Worm (Caenorhabditis elegans): ENCODE data around the gene B0507.1.

The B0507.1 gene

DNA sequence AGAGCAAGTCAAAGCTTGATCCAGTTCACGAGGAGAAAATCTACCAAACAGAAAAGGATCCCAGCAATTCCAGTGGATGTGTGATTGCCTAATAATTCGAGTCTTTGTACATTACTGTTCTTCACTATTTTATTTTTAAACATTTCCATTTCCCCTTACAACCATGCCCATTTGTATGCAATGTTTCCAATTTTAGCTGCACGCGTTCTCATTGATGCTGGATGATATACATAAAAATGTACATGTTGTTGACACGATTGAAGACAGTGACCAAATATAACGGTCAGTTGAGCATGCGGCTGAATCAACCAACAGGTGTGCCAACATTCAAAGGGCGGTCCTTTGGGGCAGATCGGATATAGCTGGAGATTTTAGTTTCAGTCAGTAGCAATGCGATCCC, at the start of gene B0507.1:
B0507.1 (plus strand) TSS at position 301 of the 400 bp plus-strand sequence.
- TF ChIP-seq spr-3 (GFP tag; optimal IDR thresholded peaks at IDR 0.05): no peak
- no peak for TF ChIP-seq unc-62 (GFP tag; optimal IDR thresholded peaks at IDR 0.05 in 1 of 2)
- no peak for TF ChIP-seq unc-62 (tag; optimal IDR thresholded peaks at IDR 0.05)
- TF ChIP-seq aly-2 (tag; optimal IDR thresholded peaks at IDR 0.05): no peak
- no peak for TF ChIP-seq mxl-3 (GFP tag; optimal IDR thresholded peaks at IDR 0.05)
- no peak for TF ChIP-seq nhr-28 (tag; optimal IDR thresholded peaks at IDR 0.05)
- TF ChIP-seq nhr-77 (tag; optimal IDR thresholded peaks at IDR 0.05): no peak
- TF ChIP-seq ceh-28 (tag; optimal IDR thresholded peaks at IDR 0.05): no peak
- TF ChIP-seq duxl-1 (tag; optimal IDR thresholded peaks at IDR 0.05; ENCODE audit: poor library complexity): no peak
- TF ChIP-seq mdt-29 (GFP tag; IDR thresholded peaks at IDR 0.05): no peak
- TF ChIP-seq R02D3.7 (tag; optimal IDR thresholded peaks at IDR 0.05): no peak
- TF ChIP-seq nhr-10 (tag; optimal IDR thresholded peaks at IDR 0.05): no peak
- TF ChIP-seq daf-16 (GFP tag; optimal IDR thresholded peaks at IDR 0.05): no peak
- no peak for TF ChIP-seq daf-16 (tag; optimal IDR thresholded peaks at IDR 0.05)
- no peak for TF ChIP-seq zip-2 (tag; optimal IDR thresholded peaks at IDR 0.05)
- TF ChIP-seq jun-1 (tag; optimal IDR thresholded peaks at IDR 0.05): no peak
- TF ChIP-seq T26A8.4 (GFP tag; IDR thresholded peaks at IDR 0.05): no peak
- TF ChIP-seq dmd-8 (GFP tag; IDR thresholded peaks at IDR 0.05): no peak

DNA sequence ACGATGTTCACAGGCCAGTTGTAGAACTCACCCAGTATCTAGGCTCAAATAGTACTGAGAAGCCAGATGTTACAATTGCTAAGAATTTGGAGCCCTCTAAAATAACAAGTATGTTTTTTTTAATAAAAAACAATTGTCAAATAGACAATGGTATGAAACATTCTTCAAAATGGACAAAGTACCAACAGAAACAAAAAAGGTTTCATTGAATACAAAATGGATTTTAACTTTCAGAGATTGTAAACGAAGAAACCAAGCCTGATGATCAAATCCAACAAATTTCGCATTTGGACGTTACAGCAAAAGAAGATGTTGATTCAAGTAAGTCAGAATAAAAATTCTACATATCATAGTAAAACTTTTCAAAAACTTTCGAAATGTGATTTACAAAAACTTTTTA, 49.3 kb upstream of the B0507.1 start, which contains the start of gene ZC196.9:
ZC196.9 (minus strand) TSS at position 101 of the 400 bp plus-strand sequence.
- TF ChIP-seq dmd-8 (GFP tag; IDR thresholded peaks at IDR 0.05): no peak
- no peak for TF ChIP-seq dmd-9 (GFP tag; IDR thresholded peaks at IDR 0.05)
- no peak for TF ChIP-seq F37D6.2 (tag; optimal IDR thresholded peaks at IDR 0.05)
- no peak for TF ChIP-seq F44E2.7 (GFP tag; IDR thresholded peaks at IDR 0.05)
- TF ChIP-seq Y75B8A.6 (GFP tag; IDR thresholded peaks at IDR 0.05): no peak
- TF ChIP-seq ZK546.5 (tag; optimal IDR thresholded peaks at IDR 0.05): no peak
- no peak for TF ChIP-seq nhr-41 (GFP tag; IDR thresholded peaks at IDR 0.05)
- TF ChIP-seq fkh-10 (GFP tag; optimal IDR thresholded peaks at IDR 0.05): no peak

DNA sequence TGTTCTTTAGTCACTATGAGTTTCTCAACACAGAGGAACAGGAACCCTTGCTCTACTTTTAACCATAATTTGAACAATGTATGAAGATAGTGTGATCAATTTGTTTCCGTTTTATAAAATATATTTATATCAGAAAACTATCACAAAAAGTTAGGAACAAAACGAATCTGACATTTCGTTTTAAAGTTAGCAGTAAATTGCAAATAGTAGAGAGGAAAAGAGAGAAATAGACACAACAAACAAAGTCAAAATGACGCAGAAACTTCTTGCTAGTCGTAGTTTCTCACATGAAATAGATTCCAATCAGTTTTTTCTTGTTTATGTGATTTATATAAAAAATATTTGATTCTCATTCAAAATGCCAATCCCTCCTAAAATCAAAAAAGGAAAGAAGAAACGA, 47.3 kb upstream of the B0507.1 start, which contains the start of gene ZC196.5:
ZC196.5 (plus strand) TSS at position 301 of the 400 bp plus-strand sequence.
- TF ChIP-seq R02D3.7 (tag; optimal IDR thresholded peaks at IDR 0.05): no peak
- no peak for TF ChIP-seq zfp-3 (GFP tag; conservative IDR thresholded peaks at IDR 0.05)
- no peak for TF ChIP-seq hif-1 (tag; optimal IDR thresholded peaks at IDR 0.05)
- peak in 1 of 2 experiments; percentile 60 for TF ChIP-seq unc-62 (GFP tag; optimal IDR thresholded peaks at IDR 0.05 in 1 of 2)
- no peak for TF ChIP-seq unc-62 (tag; optimal IDR thresholded peaks at IDR 0.05)
- TF ChIP-seq lsy-2 (tag; optimal IDR thresholded peaks at IDR 0.05): no peak

DNA sequence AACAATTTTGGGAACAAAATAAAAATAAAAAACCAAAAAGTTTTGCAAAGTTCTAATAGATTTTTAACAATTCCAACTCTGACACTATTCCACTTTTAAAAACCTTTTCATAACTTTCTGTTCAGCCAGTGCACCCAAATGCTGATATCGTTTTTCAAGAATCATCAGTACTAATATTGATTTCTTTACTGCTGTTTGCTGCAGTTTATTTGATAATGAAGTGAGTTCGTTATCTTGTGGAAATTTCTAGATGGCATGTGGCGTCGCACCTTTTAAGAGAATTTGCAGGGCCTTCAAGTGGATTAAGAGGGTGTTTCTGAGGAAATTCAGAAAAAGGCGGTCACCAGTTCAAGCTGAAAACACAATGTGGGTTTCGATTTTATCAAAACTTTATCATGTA, 45.4 kb upstream of the B0507.1 start:
- TF ChIP-seq mep-1 (tag; optimal IDR thresholded peaks at IDR 0.05) (no peak), dpl-1 (GFP tag; optimal IDR thresholded peaks at IDR 0.05) (no peak), nhr-28 (tag; optimal IDR thresholded peaks at IDR 0.05) (peak; percentile 3), gei-8 (GFP tag; optimal IDR thresholded peaks at IDR 0.05) (no peak), zfp-2 (tag; optimal IDR thresholded peaks at IDR 0.05) (no peak), daf-8 (GFP tag; IDR thresholded peaks at IDR 0.05) (no peak), hlh-11 (tag; optimal IDR thresholded peaks at IDR 0.05) (no peak), ceh-32 (tag; optimal IDR thresholded peaks at IDR 0.05; ENCODE audit: poor library complexity) (no peak), dve-1 (tag; optimal IDR thresholded peaks at IDR 0.05; ENCODE audit: insufficient read depth) (peak; percentile 27), nhr-77 (tag; optimal IDR thresholded peaks at IDR 0.05) (no peak), nhr-11 (tag; optimal IDR thresholded peaks at IDR 0.05) (no peak), attf-4 (tag; optimal IDR thresholded peaks at IDR 0.05) (no peak), F44E2.7 (GFP tag; IDR thresholded peaks at IDR 0.05) (no peak), mes-2 (tag; optimal IDR thresholded peaks at IDR 0.05; ENCODE audit: poor library complexity, severe bottlenecking) (no peak), madf-5 (GFP tag; IDR thresholded peaks at IDR 0.05) (no peak), arid-1 (GFP tag; conservative IDR thresholded peaks at IDR 0.05) (no peak), pqm-1 (tag; optimal IDR thresholded peaks at IDR 0.05) (peak; percentile 41), hmg-1.1 (GFP tag; IDR thresholded peaks at IDR 0.05) (no peak), R02D3.7 (tag; optimal IDR thresholded peaks at IDR 0.05) (no peak), set-16 (GFP tag; IDR thresholded peaks at IDR 0.05) (no peak), nhr-76 (tag; optimal IDR thresholded peaks at IDR 0.05) (no peak), F49E8.2 (tag; optimal IDR thresholded peaks at IDR 0.05; ENCODE audit: borderline replicate concordance) (no peak), daf-16 (GFP tag; optimal IDR thresholded peaks at IDR 0.05) (no peak), daf-16 (tag; optimal IDR thresholded peaks at IDR 0.05) (peak; percentile 64)
